Fruit fly (Drosophila melanogaster): ENCODE measurements around the gene Adhr.

Adhr gene

dm6 chr2L:14598357-14599057 is 16.8 kb upstream of the Adhr start (continued):
- peak; percentile 46; the same call in 2 of the 3 replicates for TF ChIP-seq knrl (GFP tag; IDR thresholded peaks at IDR 0.05; ENCODE audit: partially characterized antibody)
- peak; percentile 64 for TF ChIP-seq CG16813 (GFP tag; IDR thresholded peaks at IDR 0.05; ENCODE audit: partially characterized antibody)
- TF ChIP-seq fru (optimal IDR thresholded peaks at IDR 0.05), result no peak
- no peak for TF ChIP-seq CG10654 (GFP tag; optimal IDR thresholded peaks at IDR 0.05)
- no peak for TF ChIP-seq CG5953 (GFP tag; IDR thresholded peaks at IDR 0.05)
- TF ChIP-seq Drgx (GFP tag; IDR thresholded peaks at IDR 0.05), result 0 out of 2 replicates have a peak, but pooled peaks have one; percentile 18
- no peak for TF ChIP-seq sc (optimal IDR thresholded peaks at IDR 0.05)
- TF ChIP-seq sc (GFP tag; optimal IDR thresholded peaks at IDR 0.05), result no peak

dm6 chr2L:14599058-14599789 is 16.1 kb upstream of the Adhr start:
- peak; percentile 64; the same call in 1 of the 2 replicates for TF ChIP-seq ato (GFP tag; IDR thresholded peaks at IDR 0.05; ENCODE audit: partially characterized antibody)
- no peak for TF ChIP-seq Sry-δ (GFP tag; optimal IDR thresholded peaks at IDR 0.05)
- TF ChIP-seq sna (GFP tag; IDR thresholded peaks at IDR 0.05; ENCODE audit: partially characterized antibody), result peak; percentile 53
- peak; percentile 15 for TF ChIP-seq CG15269 (tag; optimal IDR thresholded peaks at IDR 0.05)
- TF ChIP-seq CG12769 (tag; optimal IDR thresholded peaks at IDR 0.05), result peak; percentile 63
- TF ChIP-seq sqz (GFP tag; optimal IDR thresholded peaks at IDR 0.05), result peak; percentile 15
- TF ChIP-seq grn (GFP tag; optimal IDR thresholded peaks at IDR 0.05), result peak; percentile 84
- TF ChIP-seq Dbx (GFP tag; IDR thresholded peaks at IDR 0.05), result 0 out of 3 replicates have a peak, but pooled peaks have one; percentile 27
- peak; percentile 70; the same call in 2 of the 3 replicates for TF ChIP-seq HLH4C (GFP tag; IDR thresholded peaks at IDR 0.05; ENCODE audit: partially characterized antibody)
- TF ChIP-seq CG17802 (tag; optimal IDR thresholded peaks at IDR 0.05), result no peak
- peak; percentile 75 for TF ChIP-seq CG34224 (GFP tag; IDR thresholded peaks at IDR 0.05; ENCODE audit: partially characterized antibody)
- TF ChIP-seq CG1603 (tag; optimal IDR thresholded peaks at IDR 0.05), result no peak
- peak; percentile 61 for TF ChIP-seq Med (GFP tag)
- TF ChIP-seq CG3838 (GFP tag; optimal IDR thresholded peaks at IDR 0.05), result no peak
- TF ChIP-seq CG14860 (GFP tag; IDR thresholded peaks at IDR 0.05; ENCODE audit: partially characterized antibody), result peak; percentile 82; the same call in 2 of the 3 replicates
- TF ChIP-seq CG31224 (GFP tag; IDR thresholded peaks at IDR 0.05), result no peak
- no peak for TF ChIP-seq fd102C (GFP tag; optimal IDR thresholded peaks at IDR 0.05)
- TF ChIP-seq pros (GFP tag; optimal IDR thresholded peaks at IDR 0.05), result peak; percentile 5
- TF ChIP-seq chinmo (GFP tag; IDR thresholded peaks at IDR 0.05; ENCODE audit: partially characterized antibody), result peak; percentile 86; the same call in 3 of the 4 replicates
- peak; percentile 82 for TF ChIP-seq mld (GFP tag; IDR thresholded peaks at IDR 0.05; ENCODE audit: partially characterized antibody)
- no peak for TF ChIP-seq ro (GFP tag; IDR thresholded peaks at IDR 0.05)
- TF ChIP-seq CG2129 (GFP tag; IDR thresholded peaks at IDR 0.05; ENCODE audit: partially characterized antibody), result peak; percentile 21; the same call in 1 of the 2 replicates
- peak in 1 of 3 experiments; percentile 44 for TF ChIP-seq Stat92E (GFP tag; optimal IDR thresholded peaks at IDR 0.05)
- TF ChIP-seq tna (GFP tag; IDR thresholded peaks at IDR 0.05; ENCODE audit: partially characterized antibody), result peak; percentile 83
- peak; percentile 70 for TF ChIP-seq CG13287 (GFP tag; IDR thresholded peaks at IDR 0.05; ENCODE audit: partially characterized antibody)
- peak; percentile 81 for TF ChIP-seq nerfin-2 (GFP tag; IDR thresholded peaks at IDR 0.05; ENCODE audit: partially characterized antibody)
- peak; percentile 39; the same call in 1 of the 2 replicates for TF ChIP-seq hbn (GFP tag; IDR thresholded peaks at IDR 0.05; ENCODE audit: partially characterized antibody)
- TF ChIP-seq CG11504 (tag; optimal IDR thresholded peaks at IDR 0.05), result peak; percentile 3
- TF ChIP-seq Pdp1 (GFP tag; optimal IDR thresholded peaks at IDR 0.05), result peak in 1 of 2 experiments; percentile 12
- TF ChIP-seq CG7963 (GFP tag; IDR thresholded peaks at IDR 0.05; ENCODE audit: partially characterized antibody), result peak; percentile 66
- TF ChIP-seq sug (tag; optimal IDR thresholded peaks at IDR 0.05), result peak; percentile 38
- peak; percentile 64; the same call in 3 of the 4 replicates for TF ChIP-seq Dll (GFP tag; IDR thresholded peaks at IDR 0.05; ENCODE audit: partially characterized antibody)
- peak; percentile 85 for TF ChIP-seq bbx (GFP tag; IDR thresholded peaks at IDR 0.05; ENCODE audit: partially characterized antibody)
- peak; percentile 68 for TF ChIP-seq knrl (GFP tag; IDR thresholded peaks at IDR 0.05; ENCODE audit: partially characterized antibody)
- TF ChIP-seq vnd (GFP tag; IDR thresholded peaks at IDR 0.05; ENCODE audit: partially characterized antibody), result peak; percentile 70
- no peak for TF ChIP-seq Xrp1 (GFP tag; IDR thresholded peaks at IDR 0.05)
